Worm (Caenorhabditis elegans): Measurements from ENCODE around the gene pycr-1.
A peak's percentile ranks its signal among the peaks of the same experiment; 100 is the strongest.

- TF ChIP-seq mdl-1 (tag; optimal IDR thresholded peaks at IDR 0.05), result no peak
- TF ChIP-seq ama-1 (optimal IDR thresholded peaks at IDR 0.05), result no peak
- TF ChIP-seq R02D3.7 (tag; optimal IDR thresholded peaks at IDR 0.05), result peak; percentile 20
- peak; percentile 81 for TF ChIP-seq sea-2 (GFP tag; optimal IDR thresholded peaks at IDR 0.05)
These were observed 40.6 kb upstream of the pycr-1 start for ce11 chrX:12106004-12106403.
